Fruit fly (Drosophila melanogaster) whole organism, pupa: ENCODE measurements around the gene CG13062.

Experiments used
- CG10348 ChIP-seq: fragments of 200-800 bp; sonication (Bioruptor generic); IDR thresholded peaks from 2 replicates; pipeline ENCODE4 v1.3.6; 2022; ENCODE audit warnings: missing biosample characterization, missing genetic modification characterization
- CG12605 ChIP-seq: fragments of 200-800 bp; sonication (Bioruptor generic); IDR thresholded peaks from 2 replicates; pipeline ENCODE4 v1.3.6; 2022; ENCODE audit warnings: missing biosample characterization, missing genetic modification characterization
- CG13204 ChIP-seq: fragments of 200-800 bp; sonication (Bioruptor generic); optimal IDR thresholded peaks from 2 replicates; lab custom pipeline; 2018; ENCODE audit warnings: missing biosample characterization, mild to moderate bottlenecking, missing genetic modification characterization, moderate library complexity
- CG15710 ChIP-seq: fragments of 200-800 bp; sonication (Bioruptor generic); optimal IDR thresholded peaks from 2 replicates; lab custom pipeline; 2018; ENCODE audit warnings: missing biosample characterization, mild to moderate bottlenecking, missing genetic modification characterization, moderate library complexity
- CG32121 ChIP-seq: fragments of 200-800 bp; sonication (Bioruptor generic); IDR thresholded peaks from 2 replicates; pipeline ENCODE4 v1.3.6; 2022; ENCODE audit warnings: missing biosample characterization, missing genetic modification characterization
- CG34367 ChIP-seq: fragments of 200-800 bp; sonication (Bioruptor generic); optimal IDR thresholded peaks from 2 replicates; lab custom pipeline; 2018; ENCODE audit warnings: missing biosample characterization, mild to moderate bottlenecking, missing genetic modification characterization
- CG8159 ChIP-seq: fragments of 200-800 bp; sonication (Bioruptor generic); optimal IDR thresholded peaks from 3 replicates; lab custom pipeline; 2018; ENCODE audit warnings: missing biosample characterization, mild to moderate bottlenecking, missing genetic modification characterization, moderate library complexity
- CG8301 ChIP-seq: fragments of 200-800 bp; sonication (Bioruptor generic); optimal IDR thresholded peaks from 2 replicates; lab custom pipeline; 2018; ENCODE audit warnings: missing biosample characterization, mild to moderate bottlenecking, missing genetic modification characterization
- CG9948 ChIP-seq: fragments of 200-800 bp; sonication (Bioruptor generic); optimal IDR thresholded peaks from 2 replicates; lab custom pipeline; 2018; ENCODE audit warnings: missing biosample characterization, mild to moderate bottlenecking, missing genetic modification characterization, moderate library complexity
- EcR ChIP-seq: fragments of 200-800 bp; sonication (Bioruptor generic); optimal IDR thresholded peaks from 3 replicates; lab custom pipeline; 2019; ENCODE audit warnings: missing biosample characterization, missing genetic modification characterization, mild to moderate bottlenecking, moderate library complexity, missing genetic modification reagents
- Pif1B ChIP-seq: fragments of 200-800 bp; sonication (Bioruptor generic); optimal IDR thresholded peaks from 3 replicates; lab custom pipeline; 2016; ENCODE audit warnings: missing biosample characterization, missing genetic modification characterization
- fd96Ca ChIP-seq: fragments of 200-800 bp; sonication (Bioruptor generic); IDR thresholded peaks from 3 replicates; pipeline ENCODE4 v1.3.6; 2022; ENCODE audit warnings: missing biosample characterization, missing genetic modification characterization
- gl ChIP-seq: fragments of 200-800 bp; sonication (Bioruptor generic); optimal IDR thresholded peaks from 2 replicates; lab custom pipeline; 2018; ENCODE audit warnings: missing biosample characterization, mild to moderate bottlenecking, missing genetic modification characterization

DNA sequence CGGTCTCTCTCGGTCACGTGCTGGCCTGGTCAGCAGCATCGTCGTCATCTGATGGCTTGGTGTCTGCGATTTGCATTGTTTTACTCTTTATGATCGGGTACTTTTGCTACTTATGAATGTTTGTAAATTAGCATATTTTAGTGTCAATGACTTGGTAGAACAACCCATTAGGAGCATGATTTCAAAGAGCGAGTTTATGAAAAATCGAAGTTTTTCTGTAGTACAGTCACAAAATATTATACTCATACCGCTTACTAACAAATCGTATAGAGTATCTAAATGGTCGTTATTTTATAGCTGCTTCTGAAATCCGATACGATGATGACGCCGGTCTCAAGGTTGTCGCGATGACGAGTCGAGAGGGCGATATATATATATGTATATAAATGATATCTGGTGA lies 27.8 kb upstream of the CG13062 start:
- TF ChIP-seq EcR (GFP tag; lab: Kevin White, UChicago) (peak; percentile 87), CG13204 (GFP tag; lab: Kevin White, UChicago) (peak; percentile 33), Pif1B (GFP tag; lab: Kevin White, UChicago) (peak; percentile 56), CG32121 (no peak), CG15710 (tag; lab: Kevin White, UChicago) (peak; percentile 86), CG34367 (peak; percentile 67), CG8159 (tag; lab: Kevin White, UChicago) (peak; percentile 89), CG12605 (GFP tag; lab: Robert Waterston, UW) (no peak), fd96Ca (GFP tag; lab: Robert Waterston, UW) (no peak), gl (tag; lab: Kevin White, UChicago) (peak; percentile 53), CG10348 (GFP tag; lab: Robert Waterston, UW) (no peak), CG9948 (tag; lab: Kevin White, UChicago) (peak; percentile 70), CG8301 (tag; lab: Kevin White, UChicago) (no peak)
